Worm (Caenorhabditis elegans): Measurements from ENCODE around the gene clec-148.

- TF ChIP-seq blmp-1 (tag; optimal IDR thresholded peaks at IDR 0.05) (no peak), pha-4 (tag; optimal IDR thresholded peaks at IDR 0.05) (no peak), nhr-28 (tag; optimal IDR thresholded peaks at IDR 0.05) (no peak), sem-2 (GFP tag; optimal IDR thresholded peaks at IDR 0.05) (no peak), unc-120 (tag; optimal IDR thresholded peaks at IDR 0.05; ENCODE audit: poor library complexity, severe bottlenecking) (no peak), nhr-237 (tag; optimal IDR thresholded peaks at IDR 0.05) (no peak), lin-13 (tag; optimal IDR thresholded peaks at IDR 0.05) (no peak), snpc-4 (tag; optimal IDR thresholded peaks at IDR 0.05) (no peak), unc-39 (tag; optimal IDR thresholded peaks at IDR 0.05) (no peak), ztf-11 (tag; optimal IDR thresholded peaks at IDR 0.05) (no peak), nhr-76 (tag; optimal IDR thresholded peaks at IDR 0.05) (no peak)
Observed at ce11 chrIII:175733-176132, at the start of gene clec-148.

Data from whole organism, mixed stage, embryonic.